Fruit fly (Drosophila melanogaster): ENCODE results near the gene CG33688.

Gene CG33688

DNA sequence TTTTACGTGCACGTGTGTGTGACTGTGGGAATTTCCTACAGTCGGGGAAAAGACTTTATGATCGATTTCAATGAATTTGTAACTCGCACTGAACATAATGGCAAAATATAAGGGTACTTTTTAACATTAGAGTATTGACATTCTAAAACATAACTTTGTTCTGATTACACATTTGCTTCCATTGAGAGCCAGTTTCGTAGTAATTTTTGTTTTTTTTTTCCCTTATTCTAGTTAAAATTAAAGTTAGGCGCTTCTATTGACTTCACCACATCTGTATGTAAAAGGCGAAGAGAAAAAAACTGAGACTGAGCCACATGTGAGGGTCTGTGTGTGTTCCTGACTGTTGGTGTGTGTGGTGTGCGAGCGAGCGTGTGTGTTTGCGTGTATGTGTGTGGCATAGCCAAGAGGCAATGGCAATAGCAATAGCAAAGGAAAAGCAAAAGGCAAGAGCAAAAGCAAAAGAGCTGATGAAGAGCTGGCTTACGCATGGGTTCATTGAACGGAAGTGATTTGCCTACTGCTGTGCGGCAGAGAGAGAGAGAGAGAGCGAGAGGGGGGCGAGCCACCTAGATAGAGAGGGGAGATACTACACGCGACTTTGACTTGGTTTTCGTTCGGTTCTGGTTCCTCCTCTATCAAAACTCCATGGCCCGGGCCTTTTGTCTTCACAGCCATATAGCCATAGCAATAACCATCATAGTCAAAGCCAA is 37.0 kb upstream of the CG33688 start:
- TF ChIP-seq noc (tag; optimal IDR thresholded peaks at IDR 0.05): peak; percentile 86

DNA sequence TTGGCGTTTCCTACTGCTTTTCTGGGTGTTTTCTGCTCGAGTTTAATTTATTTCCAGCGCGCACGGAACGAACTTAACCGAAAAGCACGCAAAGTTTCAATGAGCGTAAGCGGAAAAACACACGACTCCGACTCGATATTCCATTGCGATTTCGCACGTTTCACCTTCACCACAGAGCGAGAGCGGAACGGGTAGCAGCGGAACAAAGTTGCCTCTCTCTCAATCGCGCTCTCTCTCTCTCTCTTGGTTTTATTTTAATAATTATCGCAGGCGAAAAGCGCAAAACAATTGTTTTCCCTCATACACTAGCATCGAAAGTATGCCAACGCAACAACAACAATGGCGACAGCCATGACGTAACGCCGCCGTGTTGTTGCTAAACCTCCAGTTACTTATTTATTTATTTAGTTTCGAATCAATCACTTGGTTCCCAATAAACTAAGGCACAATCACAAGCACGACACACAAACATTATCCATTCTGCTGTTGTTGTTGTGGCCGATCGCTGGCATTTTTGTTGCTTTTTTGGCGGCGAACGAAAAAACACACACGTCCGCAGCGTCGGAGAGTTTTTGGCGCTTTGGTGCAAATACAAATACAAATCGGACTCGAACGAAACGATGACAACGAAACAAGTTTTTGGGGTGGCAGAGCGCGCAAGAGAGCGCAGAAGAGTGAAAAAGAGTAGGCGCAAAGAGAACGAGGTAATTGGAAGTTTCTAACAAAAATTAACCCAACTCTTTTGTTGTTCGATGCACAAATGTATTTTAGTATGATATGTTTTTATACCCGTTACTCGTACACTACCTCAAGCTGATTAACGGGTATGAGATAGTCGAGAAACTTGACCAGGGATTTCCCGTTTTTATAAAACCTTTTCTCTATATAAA is 34.6 kb upstream of the CG33688 start, which contains the start of gene CG5151:
Gene CG5151 (minus strand): TSS at position 552 of the 890 bp plus-strand sequence.
- peak; percentile 39 for TF ChIP-seq noc (tag; optimal IDR thresholded peaks at IDR 0.05)

DNA sequence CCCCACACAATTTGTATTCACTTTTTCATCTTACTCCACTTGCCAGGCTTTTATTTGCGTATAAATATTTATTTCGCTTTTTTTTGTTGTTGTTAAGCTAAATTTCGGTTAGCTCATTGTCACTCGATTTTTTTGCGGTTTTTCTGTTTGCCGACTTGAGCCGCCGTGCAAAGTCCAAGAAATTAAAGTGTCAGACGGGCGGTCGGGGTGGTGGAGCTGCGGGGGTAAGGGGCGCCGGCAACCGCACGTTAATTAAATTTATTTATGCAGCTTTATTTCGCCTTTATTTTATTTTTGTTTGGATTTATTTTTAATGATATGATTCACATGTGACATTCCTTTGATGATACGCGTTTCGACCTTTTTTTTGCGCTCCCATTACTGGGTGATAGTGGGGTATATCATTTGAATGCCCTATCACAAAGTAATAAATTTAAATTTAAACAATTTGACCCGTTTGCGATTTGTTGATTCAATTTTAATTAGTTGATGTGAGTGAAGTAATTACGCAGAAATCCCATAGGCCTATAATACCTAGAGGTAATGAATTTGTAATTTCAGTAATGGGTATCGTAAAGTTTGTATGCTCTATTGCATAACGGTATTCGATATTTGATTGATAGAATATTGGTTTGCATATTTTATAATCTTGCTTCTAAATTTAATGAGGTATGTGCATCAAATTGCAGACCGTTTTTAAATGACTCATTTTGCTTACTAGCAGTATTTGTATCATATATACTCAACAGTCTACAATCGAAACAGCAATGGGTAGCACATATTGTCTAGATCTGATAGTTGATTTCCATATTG is 33.5 kb upstream of the CG33688 start:
- TF ChIP-seq noc (tag; optimal IDR thresholded peaks at IDR 0.05): peak; percentile 89

DNA sequence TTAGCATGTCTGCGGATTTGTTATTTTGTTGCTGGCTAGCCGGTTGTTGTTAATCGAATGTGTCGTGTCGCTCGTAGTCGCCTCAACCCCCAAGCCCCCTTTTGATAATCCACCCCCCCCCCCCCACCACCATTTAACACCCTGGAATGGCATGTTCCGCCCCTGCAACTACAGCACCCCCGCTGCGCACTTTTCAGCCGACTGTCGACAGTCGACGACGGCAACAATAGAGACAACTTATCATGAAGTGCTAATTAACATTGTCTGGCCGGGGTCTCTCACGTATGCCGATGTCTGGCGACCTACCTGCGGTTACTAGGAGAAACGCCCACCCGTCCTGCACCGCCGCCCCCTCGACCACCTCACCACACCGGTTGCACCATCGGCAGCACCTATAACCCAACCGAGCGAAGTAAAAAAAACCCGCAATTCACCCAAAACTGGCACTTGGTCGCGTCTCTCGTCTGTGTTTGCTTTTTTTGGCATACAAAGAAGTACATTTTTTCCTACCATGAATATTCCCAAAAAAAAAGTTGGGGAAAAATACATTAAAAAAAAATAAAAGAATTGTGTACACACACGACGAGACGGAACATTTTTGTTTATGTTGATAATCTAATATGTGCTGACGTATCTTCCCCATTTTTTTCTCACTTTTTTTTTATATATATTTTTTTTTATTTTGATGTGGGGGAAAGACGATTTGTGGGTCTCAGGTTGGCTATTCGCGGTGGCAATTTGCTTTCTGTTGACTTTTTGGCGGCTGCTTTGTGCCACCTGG is 32.6 kb upstream of the CG33688 start:
- TF ChIP-seq noc (tag; optimal IDR thresholded peaks at IDR 0.05): peak; percentile 8

DNA sequence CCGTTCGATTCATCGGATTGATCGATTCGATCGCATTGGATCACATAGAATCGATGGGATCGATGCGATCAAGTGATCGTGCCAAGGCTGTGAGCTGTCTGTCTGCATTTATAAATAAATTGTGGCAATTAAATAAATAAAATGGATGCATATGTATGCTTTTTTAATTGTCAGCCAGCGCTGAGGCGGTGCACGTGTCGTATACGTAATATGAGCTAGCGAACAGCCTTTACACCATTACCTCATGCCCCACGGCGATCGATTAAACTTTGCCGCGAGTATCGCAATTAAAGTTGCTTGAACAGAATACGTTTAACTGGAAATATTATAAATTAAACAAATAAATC is 32.0 kb upstream of the CG33688 start:
- no peak for TF ChIP-seq noc (tag; optimal IDR thresholded peaks at IDR 0.05)

DNA sequence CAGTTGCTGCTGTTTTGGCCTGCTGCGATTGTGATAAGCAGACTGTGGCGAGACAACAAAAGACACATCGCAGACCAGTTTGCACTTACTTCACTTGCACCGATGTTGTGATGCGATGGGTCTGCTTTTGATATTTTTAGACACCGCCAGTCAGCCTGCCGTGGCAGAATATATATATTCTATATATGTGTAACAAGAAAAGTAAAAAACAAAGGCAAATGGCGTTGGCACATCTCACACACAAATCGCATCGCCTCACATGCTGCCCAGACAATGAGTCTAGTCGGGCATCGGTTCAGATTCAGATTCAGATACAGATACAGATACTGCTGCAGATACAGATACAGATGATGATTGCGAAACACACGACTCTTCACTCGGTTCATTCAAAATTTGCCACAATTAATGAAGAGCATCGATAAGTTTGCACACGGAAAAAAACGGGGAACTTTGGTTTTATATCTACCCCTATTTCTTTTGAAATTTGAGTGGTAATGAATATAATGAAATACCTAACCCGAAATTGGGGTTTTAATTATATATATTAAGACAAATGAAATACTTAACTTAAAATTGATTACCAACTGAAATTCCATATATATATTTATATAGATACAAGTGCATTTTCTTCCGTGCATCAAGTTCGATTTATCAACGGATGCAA is 31.2 kb upstream of the CG33688 start:
- TF ChIP-seq noc (tag; optimal IDR thresholded peaks at IDR 0.05): no peak

DNA sequence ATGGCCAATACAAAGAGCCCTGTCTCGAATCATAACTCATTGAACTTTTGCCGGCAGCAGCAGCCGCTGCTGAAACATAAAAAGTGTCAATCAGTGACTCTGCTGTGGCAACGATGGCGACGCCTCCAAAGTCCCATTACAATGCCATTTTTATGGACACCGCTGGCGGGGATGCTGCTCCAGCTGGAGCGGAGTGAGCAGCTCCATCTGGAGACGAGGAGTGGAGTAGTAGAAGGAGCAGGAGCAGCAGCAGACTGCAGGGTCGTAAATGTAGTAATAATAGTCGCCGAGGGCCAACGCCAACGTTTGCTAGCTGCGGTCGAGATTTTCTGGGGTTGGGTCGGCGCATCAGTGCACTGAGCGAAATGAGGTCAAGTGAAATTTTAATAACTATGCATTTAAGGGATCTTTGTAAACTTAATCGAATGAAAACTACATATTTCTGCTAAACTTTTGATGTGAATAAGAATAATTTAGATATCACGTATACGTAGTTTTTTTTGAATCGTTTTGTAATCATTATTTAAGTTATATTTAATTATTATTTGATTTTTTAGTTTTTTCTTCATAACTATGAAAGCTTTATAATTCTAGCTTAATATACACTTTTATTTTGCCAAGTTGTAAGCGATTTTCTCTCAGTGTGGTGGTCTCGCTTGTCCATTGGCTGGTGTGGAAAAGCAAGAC is 30.4 kb upstream of the CG33688 start:
- TF ChIP-seq noc (tag; optimal IDR thresholded peaks at IDR 0.05): no peak

DNA sequence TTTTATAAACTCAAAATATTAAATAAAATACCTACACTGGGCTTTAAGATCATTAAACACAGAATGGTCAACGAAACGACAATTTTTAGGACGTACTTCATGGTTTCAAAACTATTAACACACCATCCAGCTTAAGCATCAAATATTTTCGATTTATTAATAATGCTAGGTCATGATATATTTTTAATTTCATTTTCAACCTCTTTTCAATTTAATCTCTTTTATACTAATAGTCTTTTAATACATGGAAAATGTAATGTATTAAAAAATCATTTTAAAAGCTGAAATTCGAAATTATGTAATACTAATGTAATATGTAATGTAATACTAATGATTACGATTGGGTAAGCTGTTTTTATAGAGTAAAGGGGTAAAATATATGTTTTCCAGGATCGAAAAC is 29.0 kb upstream of the CG33688 start, which contains the start of gene CG33796:
Gene CG33796 (minus strand): TSS at position 101 of the 400 bp plus-strand sequence.
- TF ChIP-seq noc (tag; optimal IDR thresholded peaks at IDR 0.05): no peak

DNA sequence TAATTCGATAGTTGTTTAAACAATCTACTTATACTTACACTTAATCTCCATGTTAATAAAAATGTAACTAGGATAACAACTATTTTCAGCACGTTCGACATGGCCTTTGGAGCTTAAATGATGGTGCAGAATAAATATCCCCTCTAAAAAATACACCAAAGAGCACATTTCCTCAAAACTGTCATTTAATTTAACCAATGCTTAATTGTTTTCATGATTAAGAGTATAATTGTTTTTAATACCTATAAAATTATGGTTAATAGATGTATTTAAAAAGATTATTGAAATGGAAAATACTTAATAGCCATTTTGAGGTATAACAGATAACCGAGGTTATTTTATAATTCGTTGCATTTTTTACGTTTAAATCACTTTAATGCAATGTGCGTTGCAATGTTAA is 27.7 kb upstream of the CG33688 start, which contains the start of gene CG33795:
Gene CG33795 (minus strand): TSS at position 101 of the 400 bp plus-strand sequence.
- no peak for TF ChIP-seq noc (tag; optimal IDR thresholded peaks at IDR 0.05)

DNA sequence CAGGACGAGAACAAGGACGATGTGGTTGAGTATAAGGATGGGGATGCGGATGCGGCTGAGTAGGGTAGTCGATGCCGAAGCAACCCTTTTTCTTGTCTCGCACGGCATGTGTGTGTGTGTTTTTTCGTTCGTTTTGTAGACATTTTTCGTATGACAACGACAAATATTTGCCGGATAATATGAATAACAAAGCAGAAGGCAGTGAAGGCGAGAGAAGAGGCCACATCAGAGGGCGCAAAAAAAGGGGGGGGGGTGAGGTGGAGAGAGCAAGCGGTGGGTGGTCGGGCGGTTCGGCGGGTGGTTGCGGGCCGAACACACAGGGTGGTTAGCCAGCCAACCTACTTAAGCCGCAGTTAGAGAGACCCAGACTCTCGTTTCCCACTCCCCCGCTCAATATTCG is 26.6 kb upstream of the CG33688 start:
- no peak for TF ChIP-seq noc (tag; optimal IDR thresholded peaks at IDR 0.05)

DNA sequence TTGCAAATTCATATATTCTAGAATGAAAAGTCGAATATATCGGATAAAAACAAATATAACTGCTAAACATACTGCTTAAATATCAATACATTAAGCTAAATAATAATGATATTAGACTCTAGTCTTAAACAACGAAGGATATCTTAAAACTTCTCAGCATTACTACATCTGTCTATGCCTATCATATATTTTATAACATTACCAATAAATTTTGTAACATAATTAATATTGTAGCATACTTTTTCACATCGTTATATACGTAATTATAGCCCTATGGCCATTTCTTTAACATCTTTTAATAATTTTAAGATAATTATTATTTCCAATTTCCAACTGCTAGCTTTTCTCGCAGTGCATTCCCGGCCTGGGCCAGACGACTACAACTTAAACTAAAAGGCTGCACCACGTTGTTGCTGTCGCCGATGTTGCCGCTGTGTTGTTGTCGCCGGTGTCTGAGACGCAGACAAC is 26.2 kb upstream of the CG33688 start:
- no peak for TF ChIP-seq noc (tag; optimal IDR thresholded peaks at IDR 0.05)

DNA sequence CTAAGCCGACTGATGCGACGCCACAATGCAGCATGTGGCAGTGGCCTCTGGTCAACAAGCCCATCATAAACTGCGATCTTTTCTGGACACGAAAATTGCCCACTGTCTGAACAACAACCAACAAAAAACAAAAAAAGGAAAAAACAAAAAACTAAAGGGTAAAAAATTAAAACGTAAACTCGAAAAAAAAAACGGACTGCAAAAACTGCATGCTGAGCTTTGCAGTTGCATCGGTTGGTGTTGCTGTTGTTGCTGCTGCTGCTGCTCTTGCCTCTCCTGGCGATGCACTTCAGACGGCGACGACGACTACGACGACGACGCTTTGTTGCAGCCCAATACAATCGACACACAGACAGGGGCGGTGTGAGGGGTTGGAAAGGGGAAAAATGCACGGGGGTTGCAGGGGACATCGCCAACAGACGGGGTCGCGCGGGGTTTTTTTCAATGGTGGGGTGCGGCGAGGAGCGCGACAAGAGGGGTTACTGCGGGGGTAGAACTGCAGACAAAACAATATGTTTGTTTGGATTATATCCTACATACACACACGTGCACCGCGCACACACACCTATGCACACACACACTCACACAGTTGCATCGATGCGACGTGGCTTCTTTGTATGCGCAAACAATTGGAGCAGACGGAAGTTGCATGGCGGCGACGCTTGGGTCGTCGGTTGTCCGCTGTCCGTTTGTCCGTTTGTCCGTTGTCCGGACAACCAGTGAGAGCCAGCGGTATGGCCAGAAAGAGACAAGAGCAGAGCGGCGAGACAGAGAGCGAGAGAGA is 25.0 kb upstream of the CG33688 start:
- TF ChIP-seq noc (tag; optimal IDR thresholded peaks at IDR 0.05): no peak

DNA sequence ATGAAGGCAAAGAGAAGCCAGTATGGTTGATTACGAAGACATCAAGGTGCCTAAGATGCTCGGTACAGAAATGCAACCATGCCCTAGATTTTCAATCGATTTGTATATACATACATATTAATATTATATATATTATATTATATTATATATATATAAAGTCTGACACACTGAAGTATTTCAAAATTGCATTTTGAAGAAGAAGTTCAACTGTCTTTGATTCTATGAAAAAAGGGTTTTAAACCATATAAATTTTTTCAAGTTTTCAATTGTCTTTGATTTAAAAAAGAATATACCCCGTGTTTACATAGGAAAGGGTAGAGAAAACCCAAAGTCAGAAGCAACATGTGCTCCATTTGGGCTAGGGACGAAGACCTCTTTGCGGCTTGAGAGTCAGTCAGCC is 24.2 kb upstream of the CG33688 start:
- TF ChIP-seq noc (tag; optimal IDR thresholded peaks at IDR 0.05): no peak

Measured in whole organism, larva.